Fruit fly (Drosophila melanogaster): ENCODE results near the gene gd.
A peak's percentile ranks its signal among the peaks of the same experiment; 100 is the strongest.

Gene gd

DNA sequence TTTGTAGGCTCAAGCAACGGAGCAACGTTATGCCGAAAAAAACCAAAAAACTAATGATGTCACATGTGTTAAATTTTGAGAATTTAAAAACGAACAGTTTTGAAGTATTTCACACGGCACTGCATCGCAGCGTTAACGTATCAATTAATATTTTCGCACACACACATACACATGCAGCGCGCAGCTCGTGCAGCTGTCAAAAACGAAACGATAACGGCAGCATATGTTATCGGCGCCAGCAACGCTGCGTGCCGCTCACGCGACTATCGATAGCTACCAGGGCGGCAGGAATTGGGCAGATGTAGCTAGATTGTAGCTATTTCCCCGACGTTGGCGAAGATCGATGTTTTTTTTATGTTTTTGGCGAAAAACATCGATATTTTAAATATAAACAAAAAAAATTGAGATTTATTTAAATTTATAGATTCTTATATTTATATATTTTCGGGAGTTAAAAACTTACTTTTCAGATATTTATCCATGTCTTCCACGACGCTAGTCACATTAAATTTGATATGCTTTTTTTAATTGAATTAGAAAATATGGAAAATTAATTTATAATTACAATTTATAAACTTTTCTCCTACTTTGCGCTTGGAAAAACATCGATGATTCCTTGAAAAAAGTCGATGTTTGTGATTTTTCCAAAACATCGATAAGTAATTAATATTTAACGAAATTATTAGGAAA, 41.4 kb upstream of the gd start, which contains the start of gene Usp7 (continued):
- TF ChIP-seq Spps (tag; optimal IDR thresholded peaks at IDR 0.05) (no peak), CG18262 (tag; optimal IDR thresholded peaks at IDR 0.05) (no peak), odd (GFP tag; optimal IDR thresholded peaks at IDR 0.05) (no peak), croc (GFP tag; conservative IDR thresholded peaks at IDR 0.05) (no peak), CG5245 (GFP tag; optimal IDR thresholded peaks at IDR 0.05) (no peak), CG15696 (tag; optimal IDR thresholded peaks at IDR 0.05) (no peak), wek (GFP tag; optimal IDR thresholded peaks at IDR 0.05) (no peak), hth (optimal IDR thresholded peaks at IDR 0.05) (no peak), sens (GFP tag) (peak; percentile 72), eve (GFP tag; optimal IDR thresholded peaks at IDR 0.05) (no peak), CG12299 (tag; optimal IDR thresholded peaks at IDR 0.05) (no peak), klu (GFP tag; IDR thresholded peaks at IDR 0.05) (no peak), al (GFP tag; IDR thresholded peaks at IDR 0.05) (0 out of 2 replicates have a peak, but pooled peaks have one; percentile 12), dm (GFP tag; optimal IDR thresholded peaks at IDR 0.05) (peak; percentile 39), lilli (GFP tag; optimal IDR thresholded peaks at IDR 0.05) (no peak), CG30020 (tag; optimal IDR thresholded peaks at IDR 0.05) (peak; percentile 91), NK7.1 (GFP tag; optimal IDR thresholded peaks at IDR 0.05) (no peak), E2f1 (GFP tag; IDR thresholded peaks at IDR 0.05) (no peak), H15 (GFP tag; IDR thresholded peaks at IDR 0.05) (no peak), CG11560 (tag; IDR thresholded peaks at IDR 0.05) (no peak; the same call in 2 of the 3 replicates), Fer2 (tag; optimal IDR thresholded peaks at IDR 0.05) (no peak), CG6854 (GFP tag; optimal IDR thresholded peaks at IDR 0.05) (no peak), CG31365 (tag; optimal IDR thresholded peaks at IDR 0.05) (no peak), tio (GFP tag; optimal IDR thresholded peaks at IDR 0.05) (no peak), CG17186 (GFP tag; optimal IDR thresholded peaks at IDR 0.05) (peak; percentile 42), Hand (GFP tag; optimal IDR thresholded peaks at IDR 0.05) (peak; percentile 7), CG4820 (GFP tag; optimal IDR thresholded peaks at IDR 0.05) (no peak), Ada2b (GFP tag; IDR thresholded peaks at IDR 0.05) (no peak), CG3065 (GFP tag; optimal IDR thresholded peaks at IDR 0.05) (no peak), Meics (GFP tag; optimal IDR thresholded peaks at IDR 0.05) (no peak), Usf (GFP tag; optimal IDR thresholded peaks at IDR 0.05) (no peak), CG8089 (GFP tag; optimal IDR thresholded peaks at IDR 0.05) (no peak), twi (tag; optimal IDR thresholded peaks at IDR 0.05) (peak; percentile 30), ap (GFP tag; IDR thresholded peaks at IDR 0.05) (no peak), CG15011 (GFP tag; optimal IDR thresholded peaks at IDR 0.05) (no peak), eyg (GFP tag; optimal IDR thresholded peaks at IDR 0.05) (no peak), slp2 (GFP tag; optimal IDR thresholded peaks at IDR 0.05) (no peak), Dref (GFP tag; IDR thresholded peaks at IDR 0.05) (peak; percentile 98), oc (tag; optimal IDR thresholded peaks at IDR 0.05) (no peak), CG9817 (tag; optimal IDR thresholded peaks at IDR 0.05) (no peak), jing (GFP tag; optimal IDR thresholded peaks at IDR 0.05) (no peak), unpg (GFP tag; optimal IDR thresholded peaks at IDR 0.05) (no peak), Rfx (GFP tag; IDR thresholded peaks at IDR 0.05) (peak; percentile 62), B-H2 (GFP tag; optimal IDR thresholded peaks at IDR 0.05) (peak; percentile 8), CG31388 (GFP tag; optimal IDR thresholded peaks at IDR 0.05) (no peak), exex (tag; optimal IDR thresholded peaks at IDR 0.05) (no peak), sr (GFP tag; IDR thresholded peaks at IDR 0.05) (no peak), pita (GFP tag; optimal IDR thresholded peaks at IDR 0.05) (no peak), CG4730 (GFP tag; IDR thresholded peaks at IDR 0.05) (no peak), ham (GFP tag; IDR thresholded peaks at IDR 0.05) (no peak), stwl (tag; optimal IDR thresholded peaks at IDR 0.05) (peak; percentile 79), CG33557 (GFP tag; optimal IDR thresholded peaks at IDR 0.05) (no peak)
